Worm (Caenorhabditis elegans): Measurements from ENCODE around the gene pstk-1.

The pstk-1 gene

DNA sequence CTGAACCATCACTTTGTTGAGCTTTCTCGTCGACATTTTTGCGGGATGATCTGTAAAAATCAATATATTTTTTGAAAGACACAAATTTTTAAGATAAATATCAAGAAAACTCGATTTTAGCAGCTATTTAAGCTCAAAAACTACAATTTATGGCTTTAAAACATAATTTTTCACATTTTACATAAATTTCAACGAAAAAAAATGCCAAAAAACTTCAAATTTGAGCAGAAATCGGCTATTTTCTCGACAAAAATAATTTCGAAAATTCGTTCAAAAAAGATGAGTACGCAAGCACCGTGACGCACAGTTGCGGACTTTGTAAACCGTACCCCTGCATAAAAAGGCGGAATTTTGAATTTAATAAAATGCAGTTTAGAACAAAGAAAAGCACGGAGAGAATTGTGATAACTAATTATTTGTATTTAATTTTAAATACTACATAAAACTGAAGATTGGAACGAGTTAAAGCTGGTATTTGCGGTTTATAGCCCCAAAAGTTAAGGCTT is 36.8 kb upstream of the pstk-1 start, which contains the start of gene snr-6 (continued):
- no peak for TF ChIP-seq ZK546.5 (tag; optimal IDR thresholded peaks at IDR 0.05)
- TF ChIP-seq hlh-11 (tag; optimal IDR thresholded peaks at IDR 0.05): peak; percentile 6
- no peak for TF ChIP-seq zip-11 (GFP tag; IDR thresholded peaks at IDR 0.05)
- TF ChIP-seq daf-19 (GFP tag; conservative IDR thresholded peaks at IDR 0.05): no peak
- TF ChIP-seq hif-1 (tag; optimal IDR thresholded peaks at IDR 0.05): peak in 1 of 2 experiments; percentile 33
- TF ChIP-seq hmg-1.1 (GFP tag; IDR thresholded peaks at IDR 0.05): peak; percentile 41; the same call in 1 of the 2 replicates
- no peak for TF ChIP-seq fkh-10 (GFP tag; optimal IDR thresholded peaks at IDR 0.05)
- no peak for TF ChIP-seq mdl-1 (tag; optimal IDR thresholded peaks at IDR 0.05)
- peak; percentile 59 for TF ChIP-seq hlh-30 (tag; optimal IDR thresholded peaks at IDR 0.05; ENCODE audit: insufficient read depth)
- TF ChIP-seq nhr-28 (tag; optimal IDR thresholded peaks at IDR 0.05): peak; percentile 17
- peak; percentile 84 for TF ChIP-seq mes-2 (tag; optimal IDR thresholded peaks at IDR 0.05; ENCODE audit: poor library complexity, severe bottlenecking)
- TF ChIP-seq lsy-2 (tag; optimal IDR thresholded peaks at IDR 0.05): peak; percentile 91 to 99
- no peak for TF ChIP-seq dmd-9 (GFP tag; IDR thresholded peaks at IDR 0.05)
- peak; percentile 65 for TF ChIP-seq lin-38 (GFP tag; IDR thresholded peaks at IDR 0.05)
- TF ChIP-seq pha-4 (GFP tag; IDR thresholded peaks at IDR 0.05): 0 out of 2 replicates have a peak, but pooled peaks have one; percentile 15
- peak; percentile 15 for TF ChIP-seq pha-4 (tag; optimal IDR thresholded peaks at IDR 0.05)
- TF ChIP-seq dve-1 (tag; optimal IDR thresholded peaks at IDR 0.05; ENCODE audit: insufficient read depth): peak; percentile 22
- TF ChIP-seq Y75B8A.6 (GFP tag; IDR thresholded peaks at IDR 0.05): no peak
- TF ChIP-seq R02D3.7 (tag; optimal IDR thresholded peaks at IDR 0.05): no peak
- peak; percentile 97 for TF ChIP-seq dpl-1 (GFP tag; optimal IDR thresholded peaks at IDR 0.05)
- no peak for TF ChIP-seq daf-12 (tag; optimal IDR thresholded peaks at IDR 0.05)
- TF ChIP-seq F37D6.2 (tag; optimal IDR thresholded peaks at IDR 0.05): peak; percentile 10
- TF ChIP-seq nhr-11 (tag; optimal IDR thresholded peaks at IDR 0.05): peak; percentile 46
- peak; percentile 59 for TF ChIP-seq mep-1 (tag; optimal IDR thresholded peaks at IDR 0.05)
- TF ChIP-seq lin-39 (tag; optimal IDR thresholded peaks at IDR 0.05): no peak
- no peak for TF ChIP-seq gei-8 (GFP tag; optimal IDR thresholded peaks at IDR 0.05)
- peak; percentile 40 for TF ChIP-seq unc-130 (GFP tag; optimal IDR thresholded peaks at IDR 0.05)

- TF ChIP-seq daf-16 (GFP tag; optimal IDR thresholded peaks at IDR 0.05) (no peak), daf-16 (tag; optimal IDR thresholded peaks at IDR 0.05) (peak; percentile 17), pqm-1 (tag; optimal IDR thresholded peaks at IDR 0.05) (peak; percentile 32), set-16 (GFP tag; IDR thresholded peaks at IDR 0.05) (no peak)
These were observed 36.2 kb upstream of the pstk-1 start, which contains the start of gene Y49E10.16 for ce11 chrIII:12430209-12430608. TSS of gene Y49E10.16 (plus strand) at chrIII:12430509.

ce11 chrIII:12434104-12434503 is 32.3 kb upstream of the pstk-1 start, which contains the start of gene Y49E10.27:
TSS of gene Y49E10.27 (plus strand) at chrIII:12434404.
- no peak for TF ChIP-seq dmd-6 (GFP tag; IDR thresholded peaks at IDR 0.05)
- no peak for TF ChIP-seq zip-11 (GFP tag; IDR thresholded peaks at IDR 0.05)
- no peak for TF ChIP-seq lsy-2 (tag; optimal IDR thresholded peaks at IDR 0.05)
- TF ChIP-seq fos-1 (tag; optimal IDR thresholded peaks at IDR 0.05): no peak
- no peak for TF ChIP-seq mxl-2 (GFP tag; conservative IDR thresholded peaks at IDR 0.05)
- TF ChIP-seq nhr-41 (GFP tag; IDR thresholded peaks at IDR 0.05): no peak
- no peak for TF ChIP-seq php-3 (GFP tag; IDR thresholded peaks at IDR 0.05)
- TF ChIP-seq F26F4.8 (GFP tag; conservative IDR thresholded peaks at IDR 0.05): no peak
- no peak for TF ChIP-seq F49E8.2 (tag; optimal IDR thresholded peaks at IDR 0.05; ENCODE audit: borderline replicate concordance)
- TF ChIP-seq hlh-11 (tag; optimal IDR thresholded peaks at IDR 0.05): no peak
- no peak for TF ChIP-seq ZK337.2 (GFP tag; IDR thresholded peaks at IDR 0.05)
- TF ChIP-seq ceh-28 (tag; optimal IDR thresholded peaks at IDR 0.05): no peak
- TF ChIP-seq dmd-8 (GFP tag; IDR thresholded peaks at IDR 0.05): no peak
- no peak for TF ChIP-seq gei-8 (GFP tag; optimal IDR thresholded peaks at IDR 0.05)
- TF ChIP-seq zfp-3 (GFP tag; conservative IDR thresholded peaks at IDR 0.05): no peak
